Worm (Caenorhabditis elegans) whole organism, L3 larva: ENCODE measurements around the gene C56G2.22.
A peak's percentile ranks its signal among the peaks of the same experiment; 100 is the strongest.

Experiments
- R02D3.7 ChIP-seq: fragments of 150-350 bp; optimal IDR thresholded peaks from 2 replicates; lab custom pipeline; 2014; ENCODE audit warnings: missing biosample characterization, missing genetic modification characterization
- ama-1 ChIP-seq: fragments of 150-350 bp; optimal IDR thresholded peaks from 2 replicates; lab custom pipeline; 2018
- elt-3 ChIP-seq, 3 experiments: fragments of 150-350 bp in 1 of 3; sonication (generic microtip) in 2 of 3; optimal IDR thresholded peaks; 2 replicates in 2 of 3; 4 replicates in 1 of 3; lab custom pipeline; 2014 to 2017; ENCODE audit warnings: missing biosample characterization in 3 of 3, missing genetic modification characterization in 3 of 3
- mdl-1 ChIP-seq: fragments of 150-350 bp; optimal IDR thresholded peaks from 2 replicates; lab custom pipeline; 2014; ENCODE audit warnings: missing biosample characterization, missing genetic modification characterization
- skn-1 ChIP-seq: fragments of 150-350 bp; optimal IDR thresholded peaks from 2 replicates; lab custom pipeline; 2014; ENCODE audit warnings: missing biosample characterization, missing genetic modification characterization
- snpc-4 ChIP-seq: fragments of 150-350 bp; optimal IDR thresholded peaks from 2 replicates; lab custom pipeline; 2014; ENCODE audit warnings: missing biosample characterization, missing genetic modification characterization

DNA sequence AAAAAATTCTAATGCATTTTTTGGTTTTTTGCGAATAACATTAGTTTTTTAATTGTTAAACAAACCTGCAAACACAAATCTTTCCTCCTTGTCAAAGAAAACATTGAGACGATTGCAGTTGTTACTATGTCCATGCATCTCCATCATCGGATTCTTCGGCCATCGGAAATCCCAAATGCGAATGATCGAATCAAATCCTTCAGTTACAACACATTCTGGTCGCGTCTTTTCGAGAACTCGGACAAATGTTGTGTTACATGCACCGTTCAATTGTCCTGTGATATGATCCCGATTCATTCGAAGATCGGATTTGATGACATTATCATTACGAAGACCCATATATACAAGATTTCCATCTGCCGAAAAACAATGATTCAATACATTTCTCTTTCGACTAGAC is 46.0 kb upstream of the C56G2.22 start:
- TF ChIP-seq elt-3 (tag; optimal IDR thresholded peaks at IDR 0.05; lab: Kevin White, UChicago) (no peak), snpc-4 (tag; lab: Kevin White, UChicago) (no peak), ama-1 (peak; percentile 74), R02D3.7 (tag; lab: Kevin White, UChicago) (no peak), skn-1 (tag; lab: Kevin White, UChicago) (no peak), mdl-1 (no peak)
